Worm (Caenorhabditis elegans): ENCODE data around the gene D2024.5.

DNA sequence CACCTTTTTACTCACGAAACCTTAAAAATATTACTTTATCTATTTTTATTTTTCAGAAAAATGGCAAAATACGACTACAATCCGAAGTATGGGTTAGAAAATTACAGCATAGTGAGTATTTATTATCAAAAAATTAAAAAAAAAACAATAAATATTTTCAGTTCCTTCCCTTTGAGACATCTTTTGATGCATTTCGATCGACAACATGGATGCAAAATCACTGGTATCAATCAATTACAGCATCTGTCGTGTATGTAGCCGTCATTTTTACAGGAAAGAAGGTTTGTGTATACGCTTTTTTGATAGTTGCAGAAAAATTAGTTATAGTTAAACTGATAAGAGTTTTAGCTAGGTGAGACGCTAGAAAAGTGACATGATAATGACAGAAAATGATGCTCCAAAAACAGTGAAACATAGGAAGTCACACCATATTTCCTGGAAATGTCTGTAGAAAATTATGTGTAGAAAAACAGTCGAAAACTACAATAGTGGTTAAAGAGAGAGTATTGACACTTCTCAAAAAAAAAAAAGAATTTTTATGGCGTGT is 9.6 kb upstream of the D2024.5 start, which contains the start of gene elo-3:
- TF ChIP-seq ets-7 (tag; optimal IDR thresholded peaks at IDR 0.05) (no peak), ama-1 (optimal IDR thresholded peaks at IDR 0.05) (no peak), aly-1 (tag; optimal IDR thresholded peaks at IDR 0.05) (no peak), ceh-36 (tag; optimal IDR thresholded peaks at IDR 0.05) (no peak), flt-1 (GFP tag; IDR thresholded peaks at IDR 0.05) (no peak), hnd-1 (tag; optimal IDR thresholded peaks at IDR 0.05) (no peak), hmbx-1 (tag; optimal IDR thresholded peaks at IDR 0.05) (no peak), hmg-4 (GFP tag; optimal IDR thresholded peaks at IDR 0.05) (no peak), pes-1 (GFP tag; IDR thresholded peaks at IDR 0.05) (no peak), sea-1 (GFP tag; conservative IDR thresholded peaks at IDR 0.05) (no peak)
